Worm (Caenorhabditis elegans): Measurements from ENCODE around the gene clh-5.

The clh-5 gene

ce11 chrII:9086308-9086707 lies 12.1 kb downstream of the clh-5 start, which contains the start of gene hlh-3:
Gene hlh-3, plus strand, starts transcription at chrII:9086608.
- TF ChIP-seq lin-39 (tag; optimal IDR thresholded peaks at IDR 0.05) (no peak), lin-15B (tag; optimal IDR thresholded peaks at IDR 0.05) (no peak), elt-3 (tag; optimal IDR thresholded peaks at IDR 0.05) (no peak), ceh-28 (tag; optimal IDR thresholded peaks at IDR 0.05) (no peak)

ce11 chrII:9083093-9083492 lies 15.3 kb downstream of the clh-5 start, which contains the start of gene sysm-1:
Gene sysm-1, minus strand, starts transcription at chrII:9083193.
- TF ChIP-seq elt-2 (tag; optimal IDR thresholded peaks at IDR 0.05) (peak; percentile 27), nhr-237 (tag; optimal IDR thresholded peaks at IDR 0.05) (no peak)

ce11 chrII:9078351-9078750 lies 20.1 kb downstream of the clh-5 start:
- TF ChIP-seq nfya-1 (tag; optimal IDR thresholded peaks at IDR 0.05; ENCODE audit: insufficient read depth) (peak; percentile 11), mml-1 (tag; optimal IDR thresholded peaks at IDR 0.05) (no peak)

ce11 chrII:9076098-9076879 lies 22.1 kb downstream of the clh-5 start:
- TF ChIP-seq lin-15B (tag; optimal IDR thresholded peaks at IDR 0.05) (no peak), nhr-11 (tag; optimal IDR thresholded peaks at IDR 0.05) (no peak), elt-2 (tag; optimal IDR thresholded peaks at IDR 0.05) (peak; percentile 41), ceh-9 (tag; optimal IDR thresholded peaks at IDR 0.05) (no peak), pha-4 (tag; optimal IDR thresholded peaks at IDR 0.05) (peak; percentile 60)

ce11 chrII:9074492-9074891 lies 23.9 kb downstream of the clh-5 start:
- no peak for TF ChIP-seq ceh-28 (tag; optimal IDR thresholded peaks at IDR 0.05)
- no peak for TF ChIP-seq egl-27 (tag; optimal IDR thresholded peaks at IDR 0.05)
- TF ChIP-seq nhr-28 (tag; optimal IDR thresholded peaks at IDR 0.05): no peak
- TF ChIP-seq ama-1 (optimal IDR thresholded peaks at IDR 0.05): no peak
- no peak for TF ChIP-seq elt-2 (tag; optimal IDR thresholded peaks at IDR 0.05)
- no peak for TF ChIP-seq ztf-11 (tag; optimal IDR thresholded peaks at IDR 0.05)
- TF ChIP-seq aly-2 (tag; optimal IDR thresholded peaks at IDR 0.05): no peak
- no peak for TF ChIP-seq pha-4 (tag; optimal IDR thresholded peaks at IDR 0.05)
- no peak for TF ChIP-seq nhr-237 (tag; optimal IDR thresholded peaks at IDR 0.05)
- TF ChIP-seq jun-1 (tag; optimal IDR thresholded peaks at IDR 0.05): no peak

ce11 chrII:9072769-9073168 lies 25.6 kb downstream of the clh-5 start:
- TF ChIP-seq unc-39 (tag; optimal IDR thresholded peaks at IDR 0.05): no peak
- TF ChIP-seq mdl-1 (tag; optimal IDR thresholded peaks at IDR 0.05): no peak
- TF ChIP-seq nhr-25 (tag; optimal IDR thresholded peaks at IDR 0.05): no peak
- TF ChIP-seq fkh-10 (GFP tag; optimal IDR thresholded peaks at IDR 0.05): no peak
- TF ChIP-seq nfya-1 (tag; optimal IDR thresholded peaks at IDR 0.05; ENCODE audit: insufficient read depth): no peak
- no peak for TF ChIP-seq nhr-77 (tag; optimal IDR thresholded peaks at IDR 0.05)
- no peak for TF ChIP-seq ama-1 (optimal IDR thresholded peaks at IDR 0.05)

ce11 chrII:9070740-9071139 lies 27.7 kb downstream of the clh-5 start, which contains the start of gene T24B8.4:
Gene T24B8.4, minus strand, starts transcription at chrII:9070840.
- TF ChIP-seq ztf-4 (tag; optimal IDR thresholded peaks at IDR 0.05) (no peak), elt-1 (tag; optimal IDR thresholded peaks at IDR 0.05) (no peak), skn-1 (tag; optimal IDR thresholded peaks at IDR 0.05) (no peak), ceh-9 (tag; optimal IDR thresholded peaks at IDR 0.05) (no peak), zag-1 (tag; optimal IDR thresholded peaks at IDR 0.05) (no peak), R02D3.7 (tag; optimal IDR thresholded peaks at IDR 0.05) (no peak), nhr-23 (tag; optimal IDR thresholded peaks at IDR 0.05) (no peak), mdl-1 (tag; optimal IDR thresholded peaks at IDR 0.05) (no peak), nhr-25 (tag; optimal IDR thresholded peaks at IDR 0.05) (no peak), ztf-11 (tag; optimal IDR thresholded peaks at IDR 0.05) (no peak), ceh-82 (tag; optimal IDR thresholded peaks at IDR 0.05) (no peak), daf-12 (tag; optimal IDR thresholded peaks at IDR 0.05) (no peak), aly-2 (tag; optimal IDR thresholded peaks at IDR 0.05) (no peak)
